Worm (Caenorhabditis elegans) whole organism, L2 larva: ENCODE measurements around the gene ada-2.

Experiments
- elt-1 ChIP-seq: fragments of 150-350 bp; optimal IDR thresholded peaks from 2 replicates; lab custom pipeline; 2014; ENCODE audit warnings: missing biosample characterization, missing genetic modification characterization
- mdl-1 ChIP-seq, 2 experiments: fragments of 150-350 bp in 1 of 2; sonication (generic microtip) in 1 of 2; optimal IDR thresholded peaks; 2 replicates each; lab custom pipeline; 2017; ENCODE audit warnings: missing biosample characterization in 2 of 2, missing genetic modification characterization in 2 of 2

DNA sequence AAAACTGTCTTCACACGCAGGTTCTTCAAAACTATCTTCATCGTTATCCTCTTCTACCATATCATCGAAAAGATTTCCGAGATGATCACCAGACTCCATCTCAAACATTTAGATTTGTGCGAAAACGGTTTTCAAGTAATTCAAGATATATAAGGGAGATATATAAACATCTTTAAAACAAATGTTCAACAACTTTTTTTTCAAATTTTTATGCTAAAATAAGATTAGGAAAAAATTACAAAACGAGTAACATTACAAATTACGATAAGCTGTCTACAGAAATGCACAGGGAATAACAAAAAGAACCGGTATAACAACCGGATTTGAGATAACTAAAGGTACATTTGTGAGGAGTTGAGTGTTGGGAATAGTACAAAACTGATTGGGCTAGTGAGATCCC is 43.9 kb downstream of the ada-2 start, which contains the start of gene C30G12.6:
- TF ChIP-seq mdl-1 (tag; optimal IDR thresholded peaks at IDR 0.05; lab: Kevin White, UChicago) (no peak), elt-1 (tag; lab: Kevin White, UChicago) (no peak)
